Worm (Caenorhabditis elegans): ENCODE measurements around the gene F52E1.2.

DNA sequence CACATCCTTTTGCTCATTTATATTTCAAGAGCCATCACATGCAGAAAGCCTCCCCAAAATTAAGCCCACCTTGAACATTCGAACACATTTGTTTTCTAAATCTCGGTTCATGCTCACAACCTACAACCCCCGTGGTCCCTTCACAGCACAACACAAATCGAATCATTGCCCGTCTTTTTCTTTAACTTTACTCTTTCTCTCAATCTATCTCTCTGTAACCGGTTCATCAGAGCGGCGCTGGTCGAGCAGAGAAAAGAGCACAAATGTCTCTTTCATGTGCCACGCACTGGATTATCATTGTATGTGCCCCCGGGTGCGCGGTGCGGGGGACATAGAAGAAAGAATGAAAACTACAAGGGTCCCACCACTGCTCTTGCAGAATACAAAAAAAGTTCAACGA is 24.9 kb downstream of the F52E1.2 start:
- TF ChIP-seq ama-1 (optimal IDR thresholded peaks at IDR 0.05) (no peak), ama-1 (GFP tag; optimal IDR thresholded peaks at IDR 0.05) (no peak), aptf-3 (GFP tag; IDR thresholded peaks at IDR 0.05) (no peak)
